Worm (Caenorhabditis elegans): ENCODE data around the gene sri-6.

- TF ChIP-seq cnd-1 (tag; optimal IDR thresholded peaks at IDR 0.05) (no peak), drap-1 (GFP tag; optimal IDR thresholded peaks at IDR 0.05) (no peak), elt-1 (tag; optimal IDR thresholded peaks at IDR 0.05; ENCODE audit: borderline replicate concordance, insufficient read depth) (no peak), nhr-237 (tag; optimal IDR thresholded peaks at IDR 0.05) (no peak), nhr-76 (tag; optimal IDR thresholded peaks at IDR 0.05) (no peak), nhr-28 (tag; optimal IDR thresholded peaks at IDR 0.05) (no peak), ces-1 (GFP tag; optimal IDR thresholded peaks at IDR 0.05) (no peak), lin-13 (tag; optimal IDR thresholded peaks at IDR 0.05) (no peak), mls-2 (tag; optimal IDR thresholded peaks at IDR 0.05) (no peak)
These were observed 8.7 kb upstream of the sri-6 start for ce11 chrV:13176814-13177213.
